Fruit fly (Drosophila melanogaster): ENCODE measurements around the gene Phf5a.

The Phf5a gene

DNA sequence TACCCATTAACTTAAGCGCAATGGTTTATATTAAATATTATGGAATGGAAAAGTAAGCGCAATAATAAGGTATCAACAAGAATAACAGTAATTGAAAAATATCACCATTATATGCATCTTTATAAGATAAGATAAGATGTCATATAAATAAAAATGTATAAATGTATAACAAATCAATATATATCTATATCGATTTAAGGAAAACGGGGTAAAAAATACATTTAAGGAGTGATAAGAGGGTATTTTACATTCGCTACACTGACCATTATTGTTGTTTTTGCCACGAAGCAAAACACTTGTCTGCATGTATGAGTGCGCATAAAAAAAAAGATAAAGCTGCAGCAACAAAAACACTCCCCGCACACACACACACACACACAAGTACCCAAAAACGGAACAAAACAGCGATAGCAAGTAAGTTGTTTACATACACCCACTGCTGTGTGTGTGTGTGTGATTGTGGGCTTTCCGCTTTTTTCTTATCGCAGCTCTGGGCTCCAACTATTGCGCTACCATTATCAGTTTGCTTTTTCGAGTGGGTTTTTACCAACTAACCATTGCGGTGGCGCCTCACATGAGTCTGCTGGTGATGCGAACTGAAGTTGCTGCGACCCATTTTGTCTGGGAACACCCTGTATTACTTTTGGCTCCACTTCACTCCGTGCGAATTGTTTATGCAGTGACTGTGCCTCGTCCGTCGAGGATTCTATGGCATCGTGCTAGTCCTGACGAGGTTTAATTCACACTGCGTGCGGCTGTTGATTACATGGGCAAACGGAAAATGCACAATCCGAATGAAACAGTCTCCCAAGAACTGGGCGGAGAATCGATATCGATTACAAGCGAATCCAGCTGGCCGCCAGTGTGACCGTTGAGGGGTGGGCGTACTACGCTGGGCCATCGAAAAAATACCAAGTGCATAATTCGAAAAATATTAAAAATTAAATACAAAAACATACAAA, 17.3 kb downstream of the Phf5a start, which contains the start of gene mmy (continued):
- TF ChIP-seq Dad (GFP tag; optimal IDR thresholded peaks at IDR 0.05) (peak; percentile 59), CG7963 (GFP tag; IDR thresholded peaks at IDR 0.05; ENCODE audit: partially characterized antibody) (no peak), CG30431 (GFP tag; optimal IDR thresholded peaks at IDR 0.05) (peak; percentile 3), seq (GFP tag; IDR thresholded peaks at IDR 0.05) (peak; percentile 27; the same call in 1 of the 2 replicates), CG10366 (GFP tag; IDR thresholded peaks at IDR 0.05) (peak; percentile 56; the same call in 1 of the 2 replicates), CG8290 (GFP tag; optimal IDR thresholded peaks at IDR 0.05) (no peak), CG8290 (tag; optimal IDR thresholded peaks at IDR 0.05) (peak in 1 of 2 experiments; percentile 68), TFAM (GFP tag; optimal IDR thresholded peaks at IDR 0.05) (no peak), ATbp (GFP tag; optimal IDR thresholded peaks at IDR 0.05) (no peak), CG13296 (GFP tag; optimal IDR thresholded peaks at IDR 0.05) (peak; percentile 13), HmgD (GFP tag; optimal IDR thresholded peaks at IDR 0.05) (peak; percentile 69), dan (GFP tag; IDR thresholded peaks at IDR 0.05) (no peak), CG3163 (GFP tag; optimal IDR thresholded peaks at IDR 0.05) (peak; percentile 39), fd102C (GFP tag; optimal IDR thresholded peaks at IDR 0.05) (no peak), CG8478 (optimal IDR thresholded peaks at IDR 0.05) (no peak), CG7928 (GFP tag; optimal IDR thresholded peaks at IDR 0.05) (peak; percentile 23), Nf-YA (GFP tag; IDR thresholded peaks at IDR 0.05) (no peak), dmrt99B (tag; optimal IDR thresholded peaks at IDR 0.05) (peak; percentile 81), cato (GFP tag; optimal IDR thresholded peaks at IDR 0.05; ENCODE audit: borderline replicate concordance) (no peak), twi (tag; optimal IDR thresholded peaks at IDR 0.05) (no peak), CG11093 (GFP tag; IDR thresholded peaks at IDR 0.05) (no peak), Dbx (GFP tag; IDR thresholded peaks at IDR 0.05) (no peak), zfh1 (GFP tag; IDR thresholded peaks at IDR 0.05) (no peak), shn (GFP tag; optimal IDR thresholded peaks at IDR 0.05) (peak; percentile 48), CG3847 (GFP tag; IDR thresholded peaks at IDR 0.05) (0 out of 2 replicates have a peak, but pooled peaks have one; percentile 13), CG4854 (GFP tag; optimal IDR thresholded peaks at IDR 0.05) (no peak), ash1 (GFP tag; optimal IDR thresholded peaks at IDR 0.05) (no peak), CG10654 (GFP tag; optimal IDR thresholded peaks at IDR 0.05) (no peak), CG7271 (tag; optimal IDR thresholded peaks at IDR 0.05) (peak; percentile 32), CG14014 (GFP tag; IDR thresholded peaks at IDR 0.05) (peak; percentile 30), CG6272 (GFP tag; IDR thresholded peaks at IDR 0.05) (no peak), CoRest (tag; optimal IDR thresholded peaks at IDR 0.05) (peak; percentile 69), CG43689 (GFP tag; IDR thresholded peaks at IDR 0.05) (no peak), cwo (GFP tag; optimal IDR thresholded peaks at IDR 0.05) (peak; percentile 26), CG5245 (GFP tag; optimal IDR thresholded peaks at IDR 0.05) (no peak), CkIIα-i1 (GFP tag; IDR thresholded peaks at IDR 0.05) (no peak), Hr78 (GFP tag; optimal IDR thresholded peaks at IDR 0.05) (peak in 1 of 2 experiments; percentile 57), CG8765 (GFP tag; IDR thresholded peaks at IDR 0.05) (no peak; the same call in 1 of the 2 replicates), HLH4C (GFP tag; IDR thresholded peaks at IDR 0.05; ENCODE audit: partially characterized antibody) (0 out of 3 replicates have a peak, but pooled peaks have one; percentile 39), H15 (GFP tag; IDR thresholded peaks at IDR 0.05) (no peak), sug (tag; optimal IDR thresholded peaks at IDR 0.05) (peak; percentile 66), CG1603 (tag; optimal IDR thresholded peaks at IDR 0.05) (peak; percentile 63), CG8281 (tag; optimal IDR thresholded peaks at IDR 0.05) (no peak), CG18262 (tag; optimal IDR thresholded peaks at IDR 0.05) (peak; percentile 68), z (GFP tag; IDR thresholded peaks at IDR 0.05) (peak; percentile 75), cas (GFP tag; IDR thresholded peaks at IDR 0.05) (no peak), sd (tag; optimal IDR thresholded peaks at IDR 0.05) (peak; percentile 22), CG16813 (GFP tag; IDR thresholded peaks at IDR 0.05; ENCODE audit: partially characterized antibody) (peak; percentile 30; the same call in 1 of the 3 replicates), HLH3B (GFP tag; IDR thresholded peaks at IDR 0.05) (peak; percentile 34; the same call in 1 of the 2 replicates)
